Fruit fly (Drosophila melanogaster): Measurements from ENCODE around the gene frc.

dm6 chr3L:17425132-17425713, 7.8 kb downstream of the frc start, which contains the start of the genes Sec3 and COX7B:
- TF ChIP-seq CG1620 (GFP tag; optimal IDR thresholded peaks at IDR 0.05) (peak; percentile 80), ovo (GFP tag; optimal IDR thresholded peaks at IDR 0.05) (peak; percentile 11), pad (GFP tag; optimal IDR thresholded peaks at IDR 0.05) (peak; percentile 51), cnc (optimal IDR thresholded peaks at IDR 0.05) (no peak), Crg-1 (GFP tag; optimal IDR thresholded peaks at IDR 0.05) (peak; percentile 68), cic (GFP tag; optimal IDR thresholded peaks at IDR 0.05) (no peak), CG7101 (tag; optimal IDR thresholded peaks at IDR 0.05) (peak; percentile 79), CG5204 (GFP tag; optimal IDR thresholded peaks at IDR 0.05) (no peak), kay (GFP tag; ENCODE audit: borderline replicate concordance) (no peak), Clk (GFP tag; optimal IDR thresholded peaks at IDR 0.05) (no peak), toe (GFP tag; optimal IDR thresholded peaks at IDR 0.05) (peak; percentile 83), CG12768 (GFP tag; optimal IDR thresholded peaks at IDR 0.05) (peak; percentile 64)
